Worm (Caenorhabditis elegans) whole organism, L4 larva: Measurements from ENCODE around the gene F02D8.1.

Source experiments
- D1046.2 ChIP-seq: fragments of 200-800 bp; sonication (Bioruptor generic); IDR thresholded peaks from 2 replicates; pipeline ENCODE4 v1.3.6; 2022; ENCODE audit warnings: missing genetic modification characterization, missing compliant biosample characterization
- F37D6.2 ChIP-seq: sonication (generic microtip); optimal IDR thresholded peaks from 2 replicates; lab custom pipeline; 2016; ENCODE audit warnings: mild to moderate bottlenecking, missing genetic modification characterization, missing compliant biosample characterization
- Y5F2A.4 ChIP-seq: fragments of 200-800 bp; sonication (Bioruptor generic); optimal IDR thresholded peaks from 2 replicates; lab custom pipeline; 2018; ENCODE audit warnings: mild to moderate bottlenecking, missing genetic modification characterization, missing compliant biosample characterization
- Y75B8A.6 ChIP-seq: fragments of 200-800 bp; sonication (Bioruptor generic); IDR thresholded peaks from 2 replicates; pipeline ENCODE4 v1.3.6; 2022; ENCODE audit warnings: missing genetic modification reagents, missing genetic modification characterization, missing compliant biosample characterization
- aha-1 ChIP-seq: fragments of 150-350 bp; peaks from one replicate; lab custom pipeline; 2014; ENCODE audit warnings: missing biosample characterization, missing genetic modification characterization
- attf-4 ChIP-seq: sonication (generic microtip); optimal IDR thresholded peaks from 3 replicates; lab custom pipeline; 2017; ENCODE audit warnings: missing biosample characterization, missing genetic modification characterization
- ceh-32 ChIP-seq: sonication (generic microtip); optimal IDR thresholded peaks from 2 replicates; lab custom pipeline; 2016; ENCODE audit warnings: mild to moderate bottlenecking, missing genetic modification characterization, missing compliant biosample characterization; ENCODE audit not compliant: poor library complexity
- cey-2 ChIP-seq: sonication (generic microtip); optimal IDR thresholded peaks from 3 replicates; lab custom pipeline; 2017; ENCODE audit warnings: missing genetic modification characterization, mild to moderate bottlenecking, missing compliant biosample characterization, antibody characterized with exemption, borderline replicate concordance; ENCODE audit not compliant: insufficient read depth
- ctbp-1 ChIP-seq: fragments of 200-800 bp; sonication (Bioruptor generic); IDR thresholded peaks from 2 replicates; pipeline ENCODE4 v1.3.6; 2022; ENCODE audit warnings: missing genetic modification reagents, missing genetic modification characterization, missing compliant biosample characterization
- daf-16 ChIP-seq, 3 experiments: sonication (generic microtip); optimal IDR thresholded peaks; 2 replicates each; lab custom pipeline; 2016 to 2017; ENCODE audit warnings: missing genetic modification characterization in 3 of 3, missing genetic modification reagents in 3 of 3, mild to moderate bottlenecking in 2 of 3, missing compliant biosample characterization in 2 of 3, missing biosample characterization in 1 of 3, moderate library complexity in 1 of 3
- daf-8 ChIP-seq: fragments of 200-800 bp; sonication (Bioruptor generic); IDR thresholded peaks from 2 replicates; pipeline ENCODE4 v1.3.6; 2022; ENCODE audit warnings: missing genetic modification characterization, missing compliant biosample characterization
- dpl-1 ChIP-seq: fragments of 150-350 bp; optimal IDR thresholded peaks from 2 replicates; lab custom pipeline; 2014; ENCODE audit warnings: missing biosample characterization, missing genetic modification reagents, missing genetic modification characterization
- egl-27 ChIP-seq: sonication (generic microtip); optimal IDR thresholded peaks from 3 replicates; lab custom pipeline; 2017; ENCODE audit warnings: missing biosample characterization, missing genetic modification reagents, missing genetic modification characterization
- fkh-10 ChIP-seq: fragments of 150-350 bp; optimal IDR thresholded peaks from 2 replicates; lab custom pipeline; 2014; ENCODE audit warnings: missing biosample characterization, missing genetic modification reagents, missing genetic modification characterization
- hlh-11 ChIP-seq: fragments of 200-800 bp; sonication (Bioruptor generic); optimal IDR thresholded peaks from 2 replicates; lab custom pipeline; 2018; ENCODE audit warnings: mild to moderate bottlenecking, missing genetic modification characterization, missing compliant biosample characterization
- hmg-1.1 ChIP-seq: fragments of 200-800 bp; sonication (Bioruptor generic); IDR thresholded peaks from 2 replicates; pipeline ENCODE4 v1.3.6; 2022; ENCODE audit warnings: missing genetic modification reagents, missing genetic modification characterization, missing compliant biosample characterization
- lim-7 ChIP-seq: fragments of 200-800 bp; sonication (Bioruptor generic); IDR thresholded peaks from 2 replicates; pipeline ENCODE4 v1.3.6; 2022; ENCODE audit warnings: missing genetic modification characterization, missing compliant biosample characterization
- lin-15B ChIP-seq: fragments of 150-350 bp; sonication (generic microtip); optimal IDR thresholded peaks from 3 replicates; lab custom pipeline; 2014; ENCODE audit warnings: missing biosample characterization, missing genetic modification characterization
- lin-29 ChIP-seq: fragments of 200-800 bp; sonication (Bioruptor generic); IDR thresholded peaks from 2 replicates; pipeline ENCODE4 v1.3.6; 2022; ENCODE audit warnings: missing genetic modification reagents, missing genetic modification characterization, missing compliant biosample characterization
- mdl-1 ChIP-seq, 2 experiments: fragments of 150-350 bp in 1 of 2; sonication (generic microtip) in 1 of 2; optimal IDR thresholded peaks; 2 replicates each; lab custom pipeline; 2014 to 2017; ENCODE audit warnings: missing biosample characterization in 2 of 2, missing genetic modification characterization in 2 of 2
- mdt-29 ChIP-seq: fragments of 200-800 bp; sonication (Bioruptor generic); IDR thresholded peaks from 2 replicates; pipeline ENCODE4 v1.3.6; 2022; ENCODE audit warnings: missing genetic modification reagents, missing genetic modification characterization, missing compliant biosample characterization
- mes-2 ChIP-seq: sonication (generic microtip); optimal IDR thresholded peaks from 2 replicates; lab custom pipeline; 2016; ENCODE audit warnings: missing genotype, mild to moderate bottlenecking, missing genetic modification characterization, missing compliant biosample characterization; ENCODE audit not compliant: poor library complexity, severe bottlenecking
- mxl-2 ChIP-seq: fragments of 200-800 bp; sonication (Bioruptor generic); conservative IDR thresholded peaks from 2 replicates; pipeline ENCODE4 v1.3.6; 2022; ENCODE audit warnings: missing genetic modification reagents, missing genetic modification characterization, missing compliant biosample characterization
- mxl-3 ChIP-seq: fragments of 200-800 bp; sonication (Bioruptor generic); optimal IDR thresholded peaks from 2 replicates; lab custom pipeline; 2018; ENCODE audit warnings: mild to moderate bottlenecking, missing genetic modification characterization, missing compliant biosample characterization
- nhr-102 ChIP-seq: sonication (generic microtip); optimal IDR thresholded peaks from 2 replicates; lab custom pipeline; 2016; ENCODE audit warnings: mild to moderate bottlenecking, missing genetic modification characterization, moderate library complexity, missing compliant biosample characterization
- nhr-11 ChIP-seq: fragments of 150-350 bp; optimal IDR thresholded peaks from 2 replicates; lab custom pipeline; 2014; ENCODE audit warnings: missing biosample characterization, missing genetic modification characterization
- nhr-111 ChIP-seq: fragments of 200-800 bp; sonication (Bioruptor generic); optimal IDR thresholded peaks from 2 replicates; lab custom pipeline; 2018; ENCODE audit warnings: mild to moderate bottlenecking, missing genetic modification characterization, missing compliant biosample characterization
- nhr-25 ChIP-seq: sonication (generic microtip); optimal IDR thresholded peaks from 2 replicates; lab custom pipeline; 2017; ENCODE audit warnings: missing genetic modification characterization, mild to moderate bottlenecking, missing compliant biosample characterization, antibody characterized with exemption, moderate library complexity, borderline replicate concordance; ENCODE audit not compliant: insufficient read depth
- nhr-41 ChIP-seq: fragments of 200-800 bp; sonication (Bioruptor generic); IDR thresholded peaks from 2 replicates; pipeline ENCODE4 v1.3.6; 2022; ENCODE audit warnings: missing genetic modification reagents, missing genetic modification characterization, missing compliant biosample characterization
- nhr-42 ChIP-seq: fragments of 200-800 bp; sonication (Bioruptor generic); IDR thresholded peaks from 2 replicates; pipeline ENCODE4 v1.3.6; 2022; ENCODE audit warnings: missing genetic modification characterization, missing compliant biosample characterization
- nhr-77 ChIP-seq: fragments of 150-350 bp; optimal IDR thresholded peaks from 2 replicates; lab custom pipeline; 2014; ENCODE audit warnings: missing biosample characterization, missing genetic modification characterization
- pqm-1 ChIP-seq: sonication (generic microtip); optimal IDR thresholded peaks from 2 replicates; lab custom pipeline; 2017; ENCODE audit warnings: missing biosample characterization, missing genetic modification characterization
- rbr-2 ChIP-seq: sonication (generic microtip); optimal IDR thresholded peaks from 2 replicates; lab custom pipeline; 2016; ENCODE audit warnings: missing genotype, missing genetic modification characterization, missing compliant biosample characterization
- saeg-2 ChIP-seq: fragments of 200-800 bp; sonication (Bioruptor generic); IDR thresholded peaks from 2 replicates; pipeline ENCODE4 v1.3.6; 2022; ENCODE audit warnings: missing genetic modification reagents, missing genetic modification characterization, missing compliant biosample characterization
- sdz-12 ChIP-seq: fragments of 200-800 bp; sonication (Bioruptor generic); optimal IDR thresholded peaks from 2 replicates; lab custom pipeline; 2018; ENCODE audit warnings: mild to moderate bottlenecking, missing genetic modification characterization, missing compliant biosample characterization
- set-16 ChIP-seq: fragments of 200-800 bp; sonication (Bioruptor generic); IDR thresholded peaks from 2 replicates; pipeline ENCODE4 v1.3.6; 2022; ENCODE audit warnings: missing genetic modification reagents, missing genetic modification characterization, missing compliant biosample characterization
- skn-1 ChIP-seq: fragments of 150-350 bp; optimal IDR thresholded peaks from 2 replicates; lab custom pipeline; 2014; ENCODE audit warnings: missing biosample characterization, missing genetic modification characterization
- zag-1 ChIP-seq: fragments of 150-350 bp; optimal IDR thresholded peaks from 2 replicates; lab custom pipeline; 2014; ENCODE audit warnings: missing biosample characterization, missing genetic modification characterization
- zfp-2 ChIP-seq: sonication (generic microtip); optimal IDR thresholded peaks from 2 replicates; lab custom pipeline; 2016; ENCODE audit warnings: mild to moderate bottlenecking, missing genetic modification characterization, missing compliant biosample characterization
- zfp-3 ChIP-seq: fragments of 200-800 bp; sonication (Bioruptor generic); conservative IDR thresholded peaks from 2 replicates; pipeline ENCODE4 v1.3.6; 2022; ENCODE audit warnings: missing genetic modification reagents, missing genetic modification characterization, missing compliant biosample characterization
- ztf-11 ChIP-seq: fragments of 150-350 bp; optimal IDR thresholded peaks from 2 replicates; lab custom pipeline; 2014; ENCODE audit warnings: missing biosample characterization, missing genetic modification characterization

The F02D8.1 gene

DNA sequence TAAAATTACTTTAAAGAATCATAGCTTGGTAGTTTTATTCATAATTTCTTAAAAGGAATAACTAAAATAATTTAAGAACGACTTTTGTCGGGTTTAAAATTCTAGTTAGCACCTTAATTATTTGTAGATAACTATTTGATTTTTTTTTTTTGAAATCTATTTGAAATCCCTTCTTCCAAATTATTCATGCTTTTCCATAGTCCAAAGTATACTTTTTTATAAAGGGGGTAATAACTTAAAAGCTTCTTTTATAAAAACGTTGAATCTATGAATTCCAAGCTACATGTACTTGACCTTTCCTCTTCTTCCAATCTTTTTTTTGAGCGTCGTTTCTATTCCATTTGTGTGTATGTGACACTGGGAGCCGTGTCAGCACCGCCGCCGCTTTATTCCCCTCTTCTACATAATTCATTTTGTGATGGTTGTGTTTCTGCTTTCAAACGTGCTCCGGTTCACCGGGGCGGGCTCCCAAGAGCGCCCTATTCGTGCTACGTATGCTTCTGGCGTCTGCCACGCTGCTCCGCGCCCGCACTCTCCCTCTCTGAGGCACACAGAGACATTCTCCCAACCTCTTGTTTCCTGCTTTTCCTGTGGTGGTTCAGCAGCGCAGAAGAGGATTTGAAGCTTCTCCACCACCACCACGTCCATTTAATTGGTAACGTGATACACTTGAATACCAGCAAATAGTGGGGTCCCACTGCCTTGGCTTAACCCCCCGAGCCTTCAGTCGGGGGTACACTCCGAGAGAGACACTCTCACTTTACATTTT, 44.9 kb downstream of the F02D8.1 start:
- TF ChIP-seq hmg-1.1 (GFP tag; lab: Robert Waterston, UW) = peak; percentile 47; the same call in 1 of the 2 replicates
- TF ChIP-seq nhr-11 (tag; lab: Kevin White, UChicago) = no peak
- no peak for TF ChIP-seq lin-15B (tag; lab: Kevin White, UChicago)
- no peak for TF ChIP-seq saeg-2 (GFP tag; lab: Robert Waterston, UW)
- TF ChIP-seq F37D6.2 = no peak
- TF ChIP-seq aha-1 (tag; lab: Kevin White, UChicago) = peak; percentile 95
- TF ChIP-seq lin-29 = no peak
- TF ChIP-seq Y75B8A.6 = 0 out of 2 replicates have a peak, but pooled peaks have one; percentile 24
- TF ChIP-seq egl-27 (tag; lab: Kevin White, UChicago) = no peak
- TF ChIP-seq nhr-25 (tag; lab: Kevin White, UChicago) = no peak
- peak; percentile 73 for TF ChIP-seq set-16
- TF ChIP-seq nhr-77 (tag; lab: Kevin White, UChicago) = no peak
- TF ChIP-seq ztf-11 = no peak

- TF ChIP-seq zfp-3 (GFP tag; lab: Robert Waterston, UW) (no peak), nhr-42 (no peak), D1046.2 (GFP tag; lab: Robert Waterston, UW) (no peak), aha-1 (tag; lab: Kevin White, UChicago) (peak; percentile 76), attf-4 (tag; lab: Kevin White, UChicago) (no peak), ceh-32 (tag; lab: Kevin White, UChicago) (no peak), zag-1 (tag; lab: Kevin White, UChicago) (no peak), mdl-1 (tag; optimal IDR thresholded peaks at IDR 0.05; lab: Kevin White, UChicago) (peak in 1 of 2 experiments; percentile 33), hlh-11 (tag; lab: Kevin White, UChicago) (no peak), nhr-11 (tag; lab: Kevin White, UChicago) (peak; percentile 40), ctbp-1 (0 out of 2 replicates have a peak, but pooled peaks have one; percentile 17), rbr-2 (peak; percentile 37), daf-8 (GFP tag; lab: Robert Waterston, UW) (no peak), nhr-41 (GFP tag; lab: Robert Waterston, UW) (no peak), mxl-2 (no peak), sdz-12 (no peak), mes-2 (tag; lab: Kevin White, UChicago) (no peak), fkh-10 (peak; percentile 79), Y5F2A.4 (GFP tag; lab: Kevin White, UChicago) (no peak)
These were observed 48.3 kb downstream of the F02D8.1 start for ce11 chrV:14930168-14930567.

ce11 chrV:14928248-14928647, 50.3 kb downstream of the F02D8.1 start, which contains the start of gene srg-55:
TSS of gene srg-55 (minus strand) at chrV:14928348.
- no peak for TF ChIP-seq mdt-29 (GFP tag; lab: Robert Waterston, UW)
- TF ChIP-seq nhr-41 (GFP tag; lab: Robert Waterston, UW) = no peak
- no peak for TF ChIP-seq mxl-3
- no peak for TF ChIP-seq nhr-102 (tag; lab: Kevin White, UChicago)
- no peak for TF ChIP-seq mxl-2
- no peak for TF ChIP-seq hlh-11 (tag; lab: Kevin White, UChicago)
- TF ChIP-seq D1046.2 (GFP tag; lab: Robert Waterston, UW) = no peak
- no peak for TF ChIP-seq skn-1 (tag; lab: Kevin White, UChicago)
- no peak for TF ChIP-seq zfp-2 (tag; lab: Kevin White, UChicago)
- no peak for TF ChIP-seq cey-2
- no peak for TF ChIP-seq lim-7 (GFP tag; lab: Robert Waterston, UW)
- TF ChIP-seq mes-2 (tag; lab: Kevin White, UChicago) = no peak
- no peak for TF ChIP-seq nhr-111 (GFP tag; lab: Kevin White, UChicago)
- no peak for TF ChIP-seq dpl-1
- no peak for TF ChIP-seq fkh-10
- no peak for TF ChIP-seq aha-1 (tag; lab: Kevin White, UChicago)
- no peak for TF ChIP-seq daf-16 (GFP tag; optimal IDR thresholded peaks at IDR 0.05; lab: Kevin White, UChicago)
- no peak for TF ChIP-seq daf-16 (tag; optimal IDR thresholded peaks at IDR 0.05; lab: Kevin White, UChicago)
- no peak for TF ChIP-seq mdl-1 (tag; optimal IDR thresholded peaks at IDR 0.05; lab: Kevin White, UChicago)
- no peak for TF ChIP-seq ztf-11
- no peak for TF ChIP-seq pqm-1 (tag; lab: Kevin White, UChicago)
